Worm (Caenorhabditis elegans): Measurements from ENCODE around the gene plx-2.

Gene plx-2

ce11 chrII:14383644-14384043 lies 41.0 kb downstream of the plx-2 start, which contains the start of gene mes-2 (continued):
- TF ChIP-seq ztf-18 (tag; optimal IDR thresholded peaks at IDR 0.05) (no peak), xnd-1 (tag; optimal IDR thresholded peaks at IDR 0.05) (peak; percentile 31), ZK185.1 (tag; optimal IDR thresholded peaks at IDR 0.05; ENCODE audit: poor library complexity, severe bottlenecking) (no peak), efl-1 (GFP tag; optimal IDR thresholded peaks at IDR 0.05) (peak; percentile 95), egl-18 (GFP tag; IDR thresholded peaks at IDR 0.05) (no peak), tbp1 (GFP tag; optimal IDR thresholded peaks at IDR 0.05) (peak; percentile 22), lin-35 (GFP tag; optimal IDR thresholded peaks at IDR 0.05) (peak; percentile 71 to 94 (median 75)), dox-1 (GFP tag; IDR thresholded peaks at IDR 0.05) (peak; percentile 65), bed-1 (GFP tag; IDR thresholded peaks at IDR 0.05) (no peak), sdz-38 (tag; optimal IDR thresholded peaks at IDR 0.05) (no peak), F52B5.7 (tag; optimal IDR thresholded peaks at IDR 0.05) (no peak), repo-1 (tag; optimal IDR thresholded peaks at IDR 0.05) (no peak), hlh-26 (GFP tag; conservative IDR thresholded peaks at IDR 0.05) (no peak), madf-8 (GFP tag; conservative IDR thresholded peaks at IDR 0.05) (peak; percentile 36), F49E8.2 (tag; optimal IDR thresholded peaks at IDR 0.05; ENCODE audit: insufficient read depth) (no peak), akir-1 (GFP tag; optimal IDR thresholded peaks at IDR 0.05) (no peak), sea-2 (GFP tag; IDR thresholded peaks at IDR 0.05) (no peak), tbx-9 (tag; optimal IDR thresholded peaks at IDR 0.05; ENCODE audit: borderline replicate concordance) (no peak), cebp-1 (GFP tag; IDR thresholded peaks at IDR 0.05) (no peak), cebp-1 (tag; optimal IDR thresholded peaks at IDR 0.05) (no peak), nhr-179 (tag; optimal IDR thresholded peaks at IDR 0.05) (no peak), mel-28 (tag; optimal IDR thresholded peaks at IDR 0.05; ENCODE audit: borderline replicate concordance) (no peak), nhr-90 (tag; optimal IDR thresholded peaks at IDR 0.05) (no peak), ceh-79 (tag; optimal IDR thresholded peaks at IDR 0.05) (no peak), ztf-3 (GFP tag; optimal IDR thresholded peaks at IDR 0.05) (no peak), aptf-3 (GFP tag; IDR thresholded peaks at IDR 0.05) (no peak), lsy-27 (tag; optimal IDR thresholded peaks at IDR 0.05; ENCODE audit: borderline replicate concordance, insufficient read depth) (no peak), madf-10 (tag; optimal IDR thresholded peaks at IDR 0.05) (no peak), nhr-27 (tag; optimal IDR thresholded peaks at IDR 0.05) (no peak), mes-4 (tag; optimal IDR thresholded peaks at IDR 0.05) (no peak), egrh-3 (GFP tag; IDR thresholded peaks at IDR 0.05) (no peak), snpc-3.4 (tag; optimal IDR thresholded peaks at IDR 0.05) (no peak), ztf-25 (GFP tag; IDR thresholded peaks at IDR 0.05) (no peak), ceh-100 (GFP tag; IDR thresholded peaks at IDR 0.05) (no peak), mxl-1 (tag; optimal IDR thresholded peaks at IDR 0.05) (no peak), nfya-1 (tag; optimal IDR thresholded peaks at IDR 0.05; ENCODE audit: borderline replicate concordance, insufficient read depth) (no peak), chd-7 (tag; optimal IDR thresholded peaks at IDR 0.05) (no peak), K11D2.4 (GFP tag; IDR thresholded peaks at IDR 0.05) (0 out of 2 replicates have a peak, but pooled peaks have one; percentile 28), F57C9.4 (tag; optimal IDR thresholded peaks at IDR 0.05) (no peak), aptf-2 (GFP tag; conservative IDR thresholded peaks at IDR 0.05) (no peak), pbrm-1 (GFP tag; IDR thresholded peaks at IDR 0.05) (0 out of 2 replicates have a peak, but pooled peaks have one; percentile 54), ets-4 (GFP tag; optimal IDR thresholded peaks at IDR 0.05) (no peak), hrde-1 (tag; optimal IDR thresholded peaks at IDR 0.05; ENCODE audit: borderline replicate concordance) (no peak), pha-4 (tag; optimal IDR thresholded peaks at IDR 0.05) (no peak), B0261.1 (tag; optimal IDR thresholded peaks at IDR 0.05) (no peak), ztf-22 (GFP tag; optimal IDR thresholded peaks at IDR 0.05) (no peak), F33H1.4 (GFP tag; IDR thresholded peaks at IDR 0.05) (peak; percentile 69), cebp-2 (GFP tag; IDR thresholded peaks at IDR 0.05) (no peak), B0019.2 (GFP tag; conservative IDR thresholded peaks at IDR 0.05) (no peak)

All from whole organism, young adult.